Fruit fly (Drosophila melanogaster): ENCODE results near the gene CG6765.

Gene CG6765

DNA sequence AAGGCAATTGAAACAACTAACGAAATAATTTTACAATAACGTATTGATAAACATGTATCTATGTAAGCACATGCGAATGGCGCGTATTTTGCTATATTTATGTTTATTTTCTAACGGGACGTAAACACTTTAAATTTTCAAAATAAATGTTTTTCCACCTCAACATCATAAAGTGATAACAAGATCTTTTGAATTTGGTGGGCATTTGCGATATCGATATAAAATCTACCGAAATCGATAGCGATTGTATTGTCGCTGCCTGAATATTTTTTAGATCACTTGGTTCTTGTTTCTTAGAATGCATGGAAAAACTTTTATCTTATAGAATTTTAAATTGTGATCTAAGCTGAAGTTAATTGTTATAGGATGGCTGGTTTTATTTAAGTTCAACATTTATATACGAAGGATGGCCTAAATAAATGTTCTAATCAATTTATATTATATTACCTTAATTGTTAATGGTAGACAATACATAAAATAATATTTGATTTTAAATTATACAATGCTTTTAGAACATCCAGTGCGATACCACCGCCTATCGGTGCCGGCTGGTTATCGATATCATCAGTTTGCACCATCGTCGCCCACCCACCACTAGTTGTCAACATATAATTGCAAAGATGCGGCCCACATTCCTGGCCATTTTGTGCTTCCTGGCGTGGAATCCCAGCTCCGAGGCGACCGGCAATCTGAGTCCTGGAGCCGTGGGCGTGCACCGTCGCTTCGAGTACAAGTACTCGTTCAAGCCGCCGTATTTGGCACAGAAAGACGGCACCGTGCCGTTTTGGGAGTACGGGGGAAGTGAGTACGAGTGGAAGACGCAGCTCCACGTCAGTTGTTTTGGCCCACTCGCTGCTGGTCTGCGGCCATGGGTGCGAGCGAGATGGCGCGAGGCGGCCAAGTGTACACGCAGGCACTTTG is 22.1 kb downstream of the CG6765 start, which contains the start of gene ergic53 (continued):
- TF ChIP-seq hb (GFP tag; IDR thresholded peaks at IDR 0.05; ENCODE audit: partially characterized antibody) (peak; percentile 78), HLH3B (GFP tag; IDR thresholded peaks at IDR 0.05) (no peak), sug (tag; optimal IDR thresholded peaks at IDR 0.05) (peak; percentile 28), CG17186 (GFP tag; optimal IDR thresholded peaks at IDR 0.05) (peak; percentile 11), rib (GFP tag; IDR thresholded peaks at IDR 0.05) (no peak), exex (tag; optimal IDR thresholded peaks at IDR 0.05) (peak; percentile 33), sd (tag; optimal IDR thresholded peaks at IDR 0.05) (peak; percentile 100), CG10462 (GFP tag; optimal IDR thresholded peaks at IDR 0.05) (no peak), CG13287 (GFP tag; IDR thresholded peaks at IDR 0.05; ENCODE audit: partially characterized antibody) (peak; percentile 76), emc (GFP tag; optimal IDR thresholded peaks at IDR 0.05) (no peak), CG18262 (tag; optimal IDR thresholded peaks at IDR 0.05) (peak; percentile 49), nerfin-1 (tag; optimal IDR thresholded peaks at IDR 0.05) (peak; percentile 53), CG10654 (GFP tag; optimal IDR thresholded peaks at IDR 0.05) (no peak), TFAM (GFP tag; optimal IDR thresholded peaks at IDR 0.05) (no peak), sob (GFP tag; IDR thresholded peaks at IDR 0.05) (no peak), CG2116 (GFP tag; optimal IDR thresholded peaks at IDR 0.05) (peak; percentile 74), CG10267 (tag; optimal IDR thresholded peaks at IDR 0.05) (peak; percentile 44), MBD-R2 (GFP tag; IDR thresholded peaks at IDR 0.05) (peak; percentile 87), CG14050 (GFP tag; IDR thresholded peaks at IDR 0.05) (no peak), phol (tag; optimal IDR thresholded peaks at IDR 0.05) (peak; percentile 51), CG30403 (GFP tag; optimal IDR thresholded peaks at IDR 0.05) (peak; percentile 8), slbo (GFP tag; IDR thresholded peaks at IDR 0.05) (no peak), Fer3 (tag; optimal IDR thresholded peaks at IDR 0.05) (no peak), zen2 (GFP tag; IDR thresholded peaks at IDR 0.05; ENCODE audit: partially characterized antibody) (peak; percentile 60; the same call in 2 of the 3 replicates), CG34224 (GFP tag; IDR thresholded peaks at IDR 0.05; ENCODE audit: partially characterized antibody) (peak; percentile 77), chn (GFP tag; optimal IDR thresholded peaks at IDR 0.05) (peak; percentile 13), Vsx1 (GFP tag; optimal IDR thresholded peaks at IDR 0.05) (no peak), CG2875 (GFP tag; optimal IDR thresholded peaks at IDR 0.05) (no peak), E2f2 (GFP tag; IDR thresholded peaks at IDR 0.05) (peak; percentile 88), pan (optimal IDR thresholded peaks at IDR 0.05) (no peak), pan (GFP tag; optimal IDR thresholded peaks at IDR 0.05 in 1 of 2, IDR thresholded peaks at IDR 0.05 in 1 of 2) (peak in 1 of 2 experiments; percentile 18), Bgb (GFP tag; IDR thresholded peaks at IDR 0.05; ENCODE audit: partially characterized antibody) (peak; percentile 77), YL-1 (GFP tag; optimal IDR thresholded peaks at IDR 0.05) (peak; percentile 72), CG12659 (GFP tag; optimal IDR thresholded peaks at IDR 0.05) (peak; percentile 44), CG11093 (GFP tag; IDR thresholded peaks at IDR 0.05) (no peak), CoRest (tag; optimal IDR thresholded peaks at IDR 0.05) (peak; percentile 26), CG1233 (GFP tag; optimal IDR thresholded peaks at IDR 0.05) (no peak), CG3281 (GFP tag; optimal IDR thresholded peaks at IDR 0.05) (peak; percentile 19), Nf-YB (GFP tag; optimal IDR thresholded peaks at IDR 0.05) (peak; percentile 14), lola (GFP tag; optimal IDR thresholded peaks at IDR 0.05) (peak in 1 of 3 experiments; percentile 13), grau (tag; optimal IDR thresholded peaks at IDR 0.05) (peak; percentile 3), Side (GFP tag; optimal IDR thresholded peaks at IDR 0.05) (no peak), mam (GFP tag; optimal IDR thresholded peaks at IDR 0.05) (no peak), CG12391 (tag; optimal IDR thresholded peaks at IDR 0.05) (peak; percentile 64), MESR4 (GFP tag; optimal IDR thresholded peaks at IDR 0.05) (peak; percentile 96), Fer1 (GFP tag; optimal IDR thresholded peaks at IDR 0.05) (peak; percentile 56), Oli (tag; optimal IDR thresholded peaks at IDR 0.05) (no peak), usp (GFP tag; optimal IDR thresholded peaks at IDR 0.05) (no peak)

Measured in whole organism, embryonic.